Worm (Caenorhabditis elegans) whole organism, late embryonic: Measurements from ENCODE around the gene srt-42.

Experiments
- C38D4.7 ChIP-seq: fragments of 200-800 bp; sonication (Bioruptor generic); optimal IDR thresholded peaks from 2 replicates; lab custom pipeline; 2018; ENCODE audit warnings: mild to moderate bottlenecking, missing genetic modification characterization, moderate library complexity, missing compliant biosample characterization
- F13H6.1 ChIP-seq: sonication (generic microtip); optimal IDR thresholded peaks from 2 replicates; lab custom pipeline; 2016; ENCODE audit warnings: missing genetic modification characterization, missing compliant biosample characterization
- K02D7.2 ChIP-seq: sonication (generic microtip); optimal IDR thresholded peaks from 2 replicates; lab custom pipeline; 2017; ENCODE audit warnings: mild to moderate bottlenecking, missing genetic modification characterization, missing compliant biosample characterization
- K09A11.1 ChIP-seq: sonication (generic microtip); optimal IDR thresholded peaks from 2 replicates; lab custom pipeline; 2017; ENCODE audit warnings: antibody characterized with exemption, mild to moderate bottlenecking, missing genetic modification characterization, missing compliant biosample characterization; ENCODE audit not compliant: insufficient read depth
- T23F11.4 ChIP-seq: fragments of 200-800 bp; sonication (Bioruptor generic); optimal IDR thresholded peaks from 2 replicates; lab custom pipeline; 2018; ENCODE audit warnings: mild to moderate bottlenecking, missing genetic modification characterization, missing compliant biosample characterization
- ahr-1 ChIP-seq: sonication (generic microtip); optimal IDR thresholded peaks from 2 replicates; lab custom pipeline; 2016; ENCODE audit warnings: missing genetic modification characterization, missing compliant biosample characterization
- ceh-14 ChIP-seq: sonication (generic microtip); optimal IDR thresholded peaks from 2 replicates; lab custom pipeline; 2016; ENCODE audit warnings: missing genotype, missing genetic modification characterization, missing compliant biosample characterization
- ceh-18 ChIP-seq: sonication (generic microtip); optimal IDR thresholded peaks from 2 replicates; lab custom pipeline; 2016; ENCODE audit warnings: missing genetic modification characterization, missing compliant biosample characterization
- ceh-19 ChIP-seq: fragments of 200-800 bp; sonication (Bioruptor generic); optimal IDR thresholded peaks from 2 replicates; lab custom pipeline; 2018; ENCODE audit warnings: mild to moderate bottlenecking, missing genetic modification characterization, missing compliant biosample characterization
- ceh-2 ChIP-seq: sonication (generic microtip); optimal IDR thresholded peaks from 2 replicates; lab custom pipeline; 2016; ENCODE audit warnings: missing genotype, missing genetic modification characterization, missing compliant biosample characterization
- ceh-22 ChIP-seq: sonication (generic microtip); optimal IDR thresholded peaks from 2 replicates; lab custom pipeline; 2017; ENCODE audit warnings: missing biosample characterization, missing genetic modification characterization
- ceh-24 ChIP-seq: sonication (generic microtip); optimal IDR thresholded peaks from 2 replicates; lab custom pipeline; 2016; ENCODE audit warnings: mild to moderate bottlenecking, missing genetic modification characterization, missing compliant biosample characterization
- ceh-34 ChIP-seq: sonication (generic microtip); optimal IDR thresholded peaks from 2 replicates; lab custom pipeline; 2016; ENCODE audit warnings: mild to moderate bottlenecking, missing genetic modification characterization, missing compliant biosample characterization
- ceh-45 ChIP-seq: fragments of 200-800 bp; sonication (Bioruptor generic); IDR thresholded peaks from 2 replicates; pipeline ENCODE4 v1.3.6; 2022; ENCODE audit warnings: missing genetic modification reagents, missing genetic modification characterization, missing compliant biosample characterization
- ceh-48 ChIP-seq: sonication (generic microtip); optimal IDR thresholded peaks from 2 replicates; lab custom pipeline; 2016; ENCODE audit warnings: missing genetic modification characterization, inconsistent platforms, missing compliant biosample characterization
- ceh-6 ChIP-seq: fragments of 200-800 bp; sonication (Bioruptor generic); optimal IDR thresholded peaks from 2 replicates; lab custom pipeline; 2018; ENCODE audit warnings: mild to moderate bottlenecking, missing genetic modification characterization, missing compliant biosample characterization
- ceh-9 ChIP-seq: sonication (generic microtip); optimal IDR thresholded peaks from 2 replicates; lab custom pipeline; 2016; ENCODE audit warnings: mild to moderate bottlenecking, missing genetic modification characterization, inconsistent platforms, missing compliant biosample characterization
- che-1 ChIP-seq: sonication (generic microtip); optimal IDR thresholded peaks from 2 replicates; lab custom pipeline; 2016; ENCODE audit warnings: mild to moderate bottlenecking, missing genetic modification characterization, missing compliant biosample characterization
- dmd-4 ChIP-seq: sonication (generic microtip); optimal IDR thresholded peaks from 2 replicates; lab custom pipeline; 2016; ENCODE audit warnings: borderline replicate concordance, missing genetic modification characterization, missing compliant biosample characterization
- dve-1 ChIP-seq: sonication (generic microtip); optimal IDR thresholded peaks from 2 replicates; lab custom pipeline; 2017; ENCODE audit warnings: antibody characterized with exemption, mild to moderate bottlenecking, missing genetic modification characterization, missing compliant biosample characterization
- elt-2 ChIP-seq: sonication (generic microtip); optimal IDR thresholded peaks from 2 replicates; lab custom pipeline; 2016; ENCODE audit warnings: missing genetic modification reagents, missing genetic modification characterization, missing compliant biosample characterization
- elt-4 ChIP-seq: sonication (generic microtip); optimal IDR thresholded peaks from 2 replicates; lab custom pipeline; 2016; ENCODE audit warnings: missing genetic modification characterization, missing compliant biosample characterization
- fkh-6 ChIP-seq: sonication (generic microtip); optimal IDR thresholded peaks from 2 replicates; lab custom pipeline; 2016; ENCODE audit warnings: missing genetic modification characterization, missing compliant biosample characterization
- hlh-15 ChIP-seq: sonication (generic microtip); optimal IDR thresholded peaks from 2 replicates; lab custom pipeline; 2016; ENCODE audit warnings: missing genetic modification characterization, missing compliant biosample characterization
- hlh-8 ChIP-seq: sonication (generic microtip); optimal IDR thresholded peaks from 2 replicates; lab custom pipeline; 2016; ENCODE audit warnings: missing genotype, missing genetic modification characterization, missing compliant biosample characterization
- lim-6 ChIP-seq: sonication (generic microtip); optimal IDR thresholded peaks from 2 replicates; lab custom pipeline; 2016; ENCODE audit warnings: missing genetic modification characterization, missing compliant biosample characterization
- nfya-1 ChIP-seq: sonication (generic microtip); optimal IDR thresholded peaks from 2 replicates; lab custom pipeline; 2017; ENCODE audit warnings: missing genetic modification characterization, mild to moderate bottlenecking, missing compliant biosample characterization, antibody characterized with exemption, moderate library complexity
- pag-3 ChIP-seq: sonication (generic microtip); optimal IDR thresholded peaks from 2 replicates; lab custom pipeline; 2016; ENCODE audit warnings: missing compliant biosample characterization, missing genetic modification characterization, borderline replicate concordance
- pha-2 ChIP-seq: sonication (generic microtip); optimal IDR thresholded peaks from 2 replicates; lab custom pipeline; 2017; ENCODE audit warnings: mild to moderate bottlenecking, missing genetic modification characterization, missing compliant biosample characterization
- pqm-1 ChIP-seq: sonication (generic microtip); optimal IDR thresholded peaks from 2 replicates; lab custom pipeline; 2016; ENCODE audit warnings: missing genetic modification characterization, missing compliant biosample characterization
- ref-2 ChIP-seq: sonication (generic microtip); optimal IDR thresholded peaks from 2 replicates; lab custom pipeline; 2016; ENCODE audit warnings: missing genetic modification characterization, missing compliant biosample characterization
- sox-4 ChIP-seq: sonication (generic microtip); optimal IDR thresholded peaks from 2 replicates; lab custom pipeline; 2017; ENCODE audit warnings: mild to moderate bottlenecking, missing genetic modification characterization, inconsistent platforms, missing compliant biosample characterization
- syd-9 ChIP-seq: sonication (generic microtip); optimal IDR thresholded peaks from 2 replicates; lab custom pipeline; 2016; ENCODE audit warnings: mild to moderate bottlenecking, missing genetic modification characterization, moderate library complexity, missing compliant biosample characterization
- ttx-3 ChIP-seq: sonication (generic microtip); optimal IDR thresholded peaks from 2 replicates; lab custom pipeline; 2016; ENCODE audit warnings: missing genetic modification reagents, missing genetic modification characterization, missing compliant biosample characterization
- unc-55 ChIP-seq: sonication (generic microtip); optimal IDR thresholded peaks from 2 replicates; lab custom pipeline; 2017; ENCODE audit warnings: missing biosample characterization, missing genetic modification reagents, missing genetic modification characterization
- zip-5 ChIP-seq: sonication (generic microtip); optimal IDR thresholded peaks from 2 replicates; lab custom pipeline; 2016; ENCODE audit warnings: missing genetic modification characterization, missing compliant biosample characterization

The srt-42 gene

ce11 chrV:1789495-1789894, 17.8 kb upstream of the srt-42 start:
- TF ChIP-seq ceh-22 (tag; lab: Kevin White, UChicago) (no peak), T23F11.4 (no peak), syd-9 (no peak), ahr-1 (no peak), C38D4.7 (GFP tag; lab: Kevin White, UChicago) (no peak), sox-4 (no peak), K02D7.2 (tag; lab: Kevin White, UChicago) (no peak), ceh-18 (no peak), zip-5 (tag; lab: Kevin White, UChicago) (no peak), elt-4 (tag; lab: Kevin White, UChicago) (no peak), ttx-3 (tag; lab: Kevin White, UChicago) (no peak), nfya-1 (tag; lab: Kevin White, UChicago) (no peak)

ce11 chrV:1794218-1794617, 13.0 kb upstream of the srt-42 start, which contains the start of gene F36H9.1:
Gene F36H9.1, plus strand, starts transcription at chrV:1794518.
- TF ChIP-seq unc-55: no peak
- no peak for TF ChIP-seq ceh-24 (tag; lab: Kevin White, UChicago)
- TF ChIP-seq hlh-8 (tag; lab: Kevin White, UChicago): no peak
- TF ChIP-seq ceh-19: no peak
- TF ChIP-seq ceh-9: no peak
- TF ChIP-seq ceh-45 (GFP tag; lab: Robert Waterston, UW): no peak
- no peak for TF ChIP-seq hlh-15 (tag; lab: Kevin White, UChicago)

ce11 chrV:1797900-1798299, 9.4 kb upstream of the srt-42 start, which contains the start of gene F36H9.10:
Gene F36H9.10, plus strand, starts transcription at chrV:1798200.
- TF ChIP-seq che-1 (tag; lab: Kevin White, UChicago): no peak
- no peak for TF ChIP-seq F13H6.1 (tag; lab: Kevin White, UChicago)
- TF ChIP-seq ttx-3 (tag; lab: Kevin White, UChicago): no peak
- TF ChIP-seq pag-3 (tag; lab: Kevin White, UChicago): no peak
- no peak for TF ChIP-seq dmd-4 (tag; lab: Kevin White, UChicago)
- no peak for TF ChIP-seq syd-9
- no peak for TF ChIP-seq fkh-6

ce11 chrV:1803043-1803442, 4.2 kb upstream of the srt-42 start, which contains the start of gene srt-41:
Gene srt-41, minus strand, starts transcription at chrV:1803143.
- TF ChIP-seq elt-2 (tag; lab: Kevin White, UChicago) (no peak), K09A11.1 (tag; lab: Kevin White, UChicago) (no peak), lim-6 (no peak), C38D4.7 (GFP tag; lab: Kevin White, UChicago) (no peak), pha-2 (tag; lab: Kevin White, UChicago) (no peak), dve-1 (tag; lab: Kevin White, UChicago) (no peak), ceh-14 (tag; lab: Kevin White, UChicago) (no peak), ceh-34 (tag; lab: Kevin White, UChicago) (no peak), ref-2 (tag; lab: Kevin White, UChicago) (no peak), pqm-1 (no peak), ceh-2 (no peak), ceh-6 (GFP tag; lab: Kevin White, UChicago) (no peak), ceh-48 (tag; lab: Kevin White, UChicago) (no peak), F13H6.1 (tag; lab: Kevin White, UChicago) (no peak)
